Fruit fly (Drosophila melanogaster): Measurements from ENCODE around the gene CG12746.

The CG12746 gene

dm6 chr3R:5606477-5606876 is 41.8 kb downstream of the CG12746 start, which contains the start of gene asl (continued):
- TF ChIP-seq hb (GFP tag; IDR thresholded peaks at IDR 0.05; ENCODE audit: partially characterized antibody) (no peak), Dll (GFP tag; IDR thresholded peaks at IDR 0.05; ENCODE audit: partially characterized antibody) (no peak), toy (GFP tag; IDR thresholded peaks at IDR 0.05) (no peak), CG14050 (GFP tag; IDR thresholded peaks at IDR 0.05) (peak; percentile 37; the same call in 1 of the 3 replicates), D (optimal IDR thresholded peaks at IDR 0.05) (no peak), D (GFP tag; optimal IDR thresholded peaks at IDR 0.05) (peak; percentile 44), gcm (GFP tag; optimal IDR thresholded peaks at IDR 0.05) (no peak), inv (GFP tag; IDR thresholded peaks at IDR 0.05; ENCODE audit: partially characterized antibody) (no peak), CG17359 (tag; optimal IDR thresholded peaks at IDR 0.05) (peak; percentile 70), zen2 (GFP tag; IDR thresholded peaks at IDR 0.05; ENCODE audit: partially characterized antibody) (no peak), jing (GFP tag; optimal IDR thresholded peaks at IDR 0.05) (no peak), hbn (GFP tag; IDR thresholded peaks at IDR 0.05; ENCODE audit: partially characterized antibody) (no peak), CG14441 (GFP tag; IDR thresholded peaks at IDR 0.05) (peak; percentile 58; the same call in 1 of the 2 replicates), Oaz (GFP tag; IDR thresholded peaks at IDR 0.05) (peak; percentile 49), shn (GFP tag; optimal IDR thresholded peaks at IDR 0.05) (peak; percentile 25), gem (tag; optimal IDR thresholded peaks at IDR 0.05) (peak; percentile 79), CG18011 (GFP tag; optimal IDR thresholded peaks at IDR 0.05) (peak; percentile 40), CTCF (GFP tag; optimal IDR thresholded peaks at IDR 0.05) (peak; percentile 94), Oli (tag; optimal IDR thresholded peaks at IDR 0.05) (peak; percentile 60), zen (tag; optimal IDR thresholded peaks at IDR 0.05) (peak; percentile 68), crp (GFP tag; optimal IDR thresholded peaks at IDR 0.05) (peak in 1 of 2 experiments; percentile 41), ems (GFP tag; optimal IDR thresholded peaks at IDR 0.05) (peak; percentile 52), sqz (GFP tag; optimal IDR thresholded peaks at IDR 0.05) (no peak), Awh (GFP tag; IDR thresholded peaks at IDR 0.05) (0 out of 2 replicates have a peak, but pooled peaks have one; percentile 21), al (GFP tag; IDR thresholded peaks at IDR 0.05) (peak; percentile 31; the same call in 1 of the 2 replicates), Optix (GFP tag; IDR thresholded peaks at IDR 0.05) (0 out of 3 replicates have a peak, but pooled peaks have one; percentile 45), CG3838 (GFP tag; optimal IDR thresholded peaks at IDR 0.05) (peak; percentile 14), E2f2 (GFP tag; IDR thresholded peaks at IDR 0.05) (peak; percentile 84), kah (GFP tag; optimal IDR thresholded peaks at IDR 0.05) (no peak), Bdp1 (GFP tag; optimal IDR thresholded peaks at IDR 0.05) (peak; percentile 32), sug (tag; optimal IDR thresholded peaks at IDR 0.05) (peak; percentile 64), slbo (GFP tag; IDR thresholded peaks at IDR 0.05) (peak; percentile 62), pum (GFP tag; optimal IDR thresholded peaks at IDR 0.05) (peak; percentile 33), CG3726 (GFP tag; IDR thresholded peaks at IDR 0.05) (no peak), NfI (GFP tag; optimal IDR thresholded peaks at IDR 0.05) (peak; percentile 71), Gug (GFP tag; IDR thresholded peaks at IDR 0.05) (no peak), insv (GFP tag; optimal IDR thresholded peaks at IDR 0.05) (peak in 1 of 2 experiments; percentile 77), BtbVII (GFP tag; optimal IDR thresholded peaks at IDR 0.05) (peak; percentile 42), schlank (tag; optimal IDR thresholded peaks at IDR 0.05) (no peak), CG11504 (tag; optimal IDR thresholded peaks at IDR 0.05) (no peak), Mes4 (GFP tag; optimal IDR thresholded peaks at IDR 0.05) (peak; percentile 34), TFAM (GFP tag; optimal IDR thresholded peaks at IDR 0.05) (no peak), CG7786 (GFP tag; optimal IDR thresholded peaks at IDR 0.05) (peak; percentile 22), h (optimal IDR thresholded peaks at IDR 0.05) (no peak), Taf1 (GFP tag; IDR thresholded peaks at IDR 0.05) (no peak), Fer2 (tag; optimal IDR thresholded peaks at IDR 0.05) (peak; percentile 43), dmrt99B (tag; optimal IDR thresholded peaks at IDR 0.05) (no peak), NK7.1 (GFP tag; optimal IDR thresholded peaks at IDR 0.05) (no peak), CG7372 (GFP tag; IDR thresholded peaks at IDR 0.05) (peak; percentile 49; the same call in 1 of the 2 replicates), Dref (GFP tag; IDR thresholded peaks at IDR 0.05) (peak; percentile 31; the same call in 1 of the 2 replicates), Neu2 (GFP tag; optimal IDR thresholded peaks at IDR 0.05; ENCODE audit: borderline replicate concordance) (no peak)

Measured in whole organism, embryonic.